Worm (Caenorhabditis elegans) whole organism, early embryonic: ENCODE results near the gene F10D7.11.

Experiments
- B0310.2 ChIP-seq: sonication (generic microtip); optimal IDR thresholded peaks from 2 replicates; lab custom pipeline; 2016; ENCODE audit warnings: mild to moderate bottlenecking, missing genetic modification characterization, missing compliant biosample characterization
- F13C5.2 ChIP-seq: sonication (generic microtip); optimal IDR thresholded peaks from 2 replicates; lab custom pipeline; 2017; ENCODE audit warnings: mild to moderate bottlenecking, missing genetic modification characterization, inconsistent platforms, missing compliant biosample characterization
- aly-1 ChIP-seq: sonication (generic microtip); optimal IDR thresholded peaks from 2 replicates; lab custom pipeline; 2016; ENCODE audit warnings: missing genetic modification characterization, missing compliant biosample characterization
- ama-1 ChIP-seq: fragments of 150-350 bp; optimal IDR thresholded peaks from 2 replicates; lab custom pipeline; 2014
- ceh-13 ChIP-seq: fragments of 200-800 bp; sonication (Bioruptor generic); optimal IDR thresholded peaks from 2 replicates; lab custom pipeline; 2018; ENCODE audit warnings: mild to moderate bottlenecking, missing genetic modification characterization, missing compliant biosample characterization
- ceh-36 ChIP-seq: sonication (generic microtip); optimal IDR thresholded peaks from 2 replicates; lab custom pipeline; 2016; ENCODE audit warnings: missing genetic modification characterization, inconsistent platforms, missing compliant biosample characterization
- ets-7 ChIP-seq: sonication (generic microtip); optimal IDR thresholded peaks from 2 replicates; lab custom pipeline; 2016; ENCODE audit warnings: missing genotype, missing genetic modification characterization, missing compliant biosample characterization
- flt-1 ChIP-seq: fragments of 200-800 bp; sonication (Bioruptor generic); IDR thresholded peaks from 2 replicates; pipeline ENCODE4 v1.3.6; 2022; ENCODE audit warnings: missing genetic modification characterization, missing compliant biosample characterization
- hmbx-1 ChIP-seq: sonication (generic microtip); optimal IDR thresholded peaks from 2 replicates; lab custom pipeline; 2016; ENCODE audit warnings: mild to moderate bottlenecking, missing genetic modification characterization, missing compliant biosample characterization
- hmg-4 ChIP-seq: fragments of 200-800 bp; sonication (Bioruptor generic); optimal IDR thresholded peaks from 2 replicates; lab custom pipeline; 2018; ENCODE audit warnings: mild to moderate bottlenecking, missing genetic modification characterization, missing compliant biosample characterization
- hnd-1 ChIP-seq: sonication (generic microtip); optimal IDR thresholded peaks from 2 replicates; lab custom pipeline; 2016; ENCODE audit warnings: missing genetic modification characterization, missing compliant biosample characterization
- pes-1 ChIP-seq: fragments of 200-800 bp; sonication (Bioruptor generic); IDR thresholded peaks from 2 replicates; pipeline ENCODE4 v1.3.6; 2022; ENCODE audit warnings: missing genetic modification reagents, missing genetic modification characterization, missing compliant biosample characterization
- scrt-1 ChIP-seq: fragments of 200-800 bp; sonication (Bioruptor generic); IDR thresholded peaks from 2 replicates; pipeline ENCODE4 v1.3.6; 2022; ENCODE audit warnings: missing genetic modification characterization, missing compliant biosample characterization
- sea-1 ChIP-seq: fragments of 200-800 bp; sonication (Bioruptor generic); conservative IDR thresholded peaks from 2 replicates; pipeline ENCODE4 v1.3.6; 2022; ENCODE audit warnings: missing genetic modification characterization, missing compliant biosample characterization
- tbx-11 ChIP-seq: fragments of 200-800 bp; sonication (Bioruptor generic); IDR thresholded peaks from 2 replicates; pipeline ENCODE4 v1.3.6; 2022; ENCODE audit warnings: missing genetic modification characterization, missing compliant biosample characterization
- tbx-37 ChIP-seq: fragments of 200-800 bp; sonication (Bioruptor generic); conservative IDR thresholded peaks from 2 replicates; pipeline ENCODE4 v1.3.6; 2022; ENCODE audit warnings: missing genetic modification reagents, missing genetic modification characterization, missing compliant biosample characterization
- tra-4 ChIP-seq: sonication (generic microtip); optimal IDR thresholded peaks from 2 replicates; lab custom pipeline; 2017; ENCODE audit warnings: missing genetic modification characterization, missing compliant biosample characterization

F10D7.11 gene

ce11 chrX:17352098-17352497 lies 10.5 kb upstream of the F10D7.11 start:
- no peak for TF ChIP-seq aly-1 (tag; lab: Kevin White, UChicago)
- TF ChIP-seq flt-1 (GFP tag; lab: Robert Waterston, UW) = no peak
- TF ChIP-seq B0310.2 (tag; lab: Kevin White, UChicago) = no peak
- no peak for TF ChIP-seq tra-4 (tag; lab: Kevin White, UChicago)
- TF ChIP-seq ets-7 = no peak
- TF ChIP-seq sea-1 (GFP tag; lab: Robert Waterston, UW) = no peak
- no peak for TF ChIP-seq pes-1 (GFP tag; lab: Robert Waterston, UW)

- TF ChIP-seq pes-1 (GFP tag; lab: Robert Waterston, UW) (no peak), ama-1 (lab: Kevin White, UChicago) (no peak), hmg-4 (GFP tag; lab: Kevin White, UChicago) (no peak), F13C5.2 (no peak), ceh-36 (tag; lab: Kevin White, UChicago) (no peak), B0310.2 (tag; lab: Kevin White, UChicago) (no peak), tbx-37 (GFP tag; lab: Robert Waterston, UW) (no peak), hmbx-1 (tag; lab: Kevin White, UChicago) (no peak)
These were observed 7.2 kb upstream of the F10D7.11 start for ce11 chrX:17355462-17355861.

- TF ChIP-seq ceh-13 (GFP tag; lab: Kevin White, UChicago) = no peak
- no peak for TF ChIP-seq ets-7
- no peak for TF ChIP-seq ceh-36 (tag; lab: Kevin White, UChicago)
- no peak for TF ChIP-seq scrt-1 (GFP tag; lab: Robert Waterston, UW)
- no peak for TF ChIP-seq flt-1 (GFP tag; lab: Robert Waterston, UW)
- no peak for TF ChIP-seq ama-1 (lab: Kevin White, UChicago)
- no peak for TF ChIP-seq B0310.2 (tag; lab: Kevin White, UChicago)
- TF ChIP-seq pes-1 (GFP tag; lab: Robert Waterston, UW) = no peak
- TF ChIP-seq hmg-4 (GFP tag; lab: Kevin White, UChicago) = no peak
- no peak for TF ChIP-seq hmbx-1 (tag; lab: Kevin White, UChicago)
- no peak for TF ChIP-seq hnd-1 (tag; lab: Kevin White, UChicago)
- no peak for TF ChIP-seq F13C5.2
- no peak for TF ChIP-seq aly-1 (tag; lab: Kevin White, UChicago)
- TF ChIP-seq sea-1 (GFP tag; lab: Robert Waterston, UW) = no peak
These were observed 5.9 kb upstream of the F10D7.11 start for ce11 chrX:17356748-17357147.

- TF ChIP-seq hnd-1 (tag; lab: Kevin White, UChicago) = no peak
- no peak for TF ChIP-seq flt-1 (GFP tag; lab: Robert Waterston, UW)
- TF ChIP-seq tbx-37 (GFP tag; lab: Robert Waterston, UW) = no peak
- TF ChIP-seq hmbx-1 (tag; lab: Kevin White, UChicago) = no peak
- TF ChIP-seq pes-1 (GFP tag; lab: Robert Waterston, UW) = no peak
- TF ChIP-seq tra-4 (tag; lab: Kevin White, UChicago) = no peak
- no peak for TF ChIP-seq sea-1 (GFP tag; lab: Robert Waterston, UW)
- no peak for TF ChIP-seq aly-1 (tag; lab: Kevin White, UChicago)
- no peak for TF ChIP-seq ama-1 (lab: Kevin White, UChicago)
- TF ChIP-seq ets-7 = no peak
These were observed 3.2 kb upstream of the F10D7.11 start, which contains the start of gene npr-36 for ce11 chrX:17359452-17359851. npr-36 (plus strand) TSS chrX:17359752.

ce11 chrX:17363491-17363890 lies 862 bp downstream of the F10D7.11 start:
- no peak for TF ChIP-seq hmg-4 (GFP tag; lab: Kevin White, UChicago)
- TF ChIP-seq pes-1 (GFP tag; lab: Robert Waterston, UW) = no peak
- no peak for TF ChIP-seq tbx-11 (GFP tag; lab: Robert Waterston, UW)

ce11 chrX:17368542-17368941 lies 5.9 kb downstream of the F10D7.11 start, which contains the start of gene mfsd-10:
mfsd-10 (minus strand) TSS chrX:17368642.
- TF ChIP-seq hmg-4 (GFP tag; lab: Kevin White, UChicago) (no peak), ceh-36 (tag; lab: Kevin White, UChicago) (no peak), ama-1 (lab: Kevin White, UChicago) (no peak), F13C5.2 (no peak), hnd-1 (tag; lab: Kevin White, UChicago) (no peak), scrt-1 (GFP tag; lab: Robert Waterston, UW) (no peak), B0310.2 (tag; lab: Kevin White, UChicago) (no peak), ets-7 (no peak), flt-1 (GFP tag; lab: Robert Waterston, UW) (no peak), tbx-37 (GFP tag; lab: Robert Waterston, UW) (no peak), ceh-13 (GFP tag; lab: Kevin White, UChicago) (no peak)

ce11 chrX:17369514-17369913 lies 6.9 kb downstream of the F10D7.11 start:
- no peak for TF ChIP-seq ceh-13 (GFP tag; lab: Kevin White, UChicago)
- TF ChIP-seq hmbx-1 (tag; lab: Kevin White, UChicago) = no peak
- TF ChIP-seq tra-4 (tag; lab: Kevin White, UChicago) = no peak
- TF ChIP-seq ceh-36 (tag; lab: Kevin White, UChicago) = no peak
- no peak for TF ChIP-seq sea-1 (GFP tag; lab: Robert Waterston, UW)
- no peak for TF ChIP-seq B0310.2 (tag; lab: Kevin White, UChicago)
- TF ChIP-seq aly-1 (tag; lab: Kevin White, UChicago) = no peak
- TF ChIP-seq scrt-1 (GFP tag; lab: Robert Waterston, UW) = no peak

- no peak for TF ChIP-seq ets-7
- TF ChIP-seq aly-1 (tag; lab: Kevin White, UChicago) = no peak
- no peak for TF ChIP-seq sea-1 (GFP tag; lab: Robert Waterston, UW)
- no peak for TF ChIP-seq ceh-13 (GFP tag; lab: Kevin White, UChicago)
- no peak for TF ChIP-seq ceh-36 (tag; lab: Kevin White, UChicago)
- no peak for TF ChIP-seq B0310.2 (tag; lab: Kevin White, UChicago)
- TF ChIP-seq ama-1 (lab: Kevin White, UChicago) = no peak
- TF ChIP-seq tra-4 (tag; lab: Kevin White, UChicago) = no peak
- TF ChIP-seq tbx-37 (GFP tag; lab: Robert Waterston, UW) = no peak
- TF ChIP-seq hnd-1 (tag; lab: Kevin White, UChicago) = no peak
- no peak for TF ChIP-seq hmg-4 (GFP tag; lab: Kevin White, UChicago)
- TF ChIP-seq hmbx-1 (tag; lab: Kevin White, UChicago) = no peak
- TF ChIP-seq flt-1 (GFP tag; lab: Robert Waterston, UW) = no peak
- TF ChIP-seq F13C5.2 = no peak
These were observed 11.3 kb downstream of the F10D7.11 start for ce11 chrX:17373955-17374354.
